Worm (Caenorhabditis elegans): ENCODE measurements around the gene Y43F8B.20.

Gene Y43F8B.20

DNA sequence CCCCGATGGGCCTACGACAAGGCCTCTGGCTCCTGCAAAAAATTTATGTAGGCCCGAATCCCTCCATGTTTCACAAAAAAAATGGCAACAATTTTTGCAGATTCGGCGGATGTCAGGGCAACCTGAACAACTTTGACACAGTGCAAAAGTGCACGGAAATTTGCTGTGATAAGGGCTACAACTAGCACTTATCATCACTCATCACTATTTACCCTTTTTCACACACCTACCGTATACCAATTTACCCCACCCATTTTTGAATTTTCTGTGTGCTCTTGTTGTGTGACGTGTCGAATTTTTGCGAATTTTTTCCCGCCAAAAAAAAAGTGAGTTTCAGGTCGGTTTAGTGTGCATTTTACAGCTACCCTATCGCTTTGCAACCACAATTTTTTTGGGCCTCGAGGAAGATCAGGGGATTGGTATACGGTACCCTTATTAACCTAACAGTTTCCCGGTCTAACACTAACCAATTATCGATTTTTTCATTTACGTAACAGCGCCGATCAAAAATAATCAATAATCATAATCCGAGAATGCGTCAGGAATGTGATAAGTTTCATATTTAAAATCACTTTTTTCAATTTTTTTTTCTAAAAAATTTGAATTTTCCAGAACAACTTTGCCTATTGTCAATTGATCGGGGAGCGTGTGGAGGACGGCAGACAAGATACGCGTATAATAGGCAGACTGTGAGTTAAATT, 31.0 kb downstream of the Y43F8B.20 start:
- no peak for TF ChIP-seq nhr-2 (tag; optimal IDR thresholded peaks at IDR 0.05)
- no peak for TF ChIP-seq ces-1 (GFP tag; optimal IDR thresholded peaks at IDR 0.05)
- no peak for TF ChIP-seq flh-1 (GFP tag; optimal IDR thresholded peaks at IDR 0.05)

DNA sequence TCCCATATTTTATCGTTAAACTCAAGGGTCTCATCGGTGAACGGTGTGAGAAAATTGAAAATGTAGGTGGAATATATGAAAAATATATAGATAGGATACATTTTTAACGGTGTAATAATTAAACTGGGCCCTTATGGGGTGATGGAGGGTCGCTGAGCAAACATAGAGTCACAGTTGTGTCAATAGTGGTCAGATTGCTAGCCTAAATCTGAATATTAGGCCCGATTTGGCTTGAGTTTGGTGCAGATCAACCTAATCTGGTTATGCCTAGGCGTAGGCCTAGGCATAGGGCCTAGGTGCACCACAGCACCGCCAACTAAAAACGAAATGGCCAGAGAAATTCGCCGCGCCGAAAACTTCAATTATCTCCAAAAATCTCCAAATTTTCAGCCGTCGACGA, 36.0 kb downstream of the Y43F8B.20 start, which contains the start of gene phy-4:
Gene phy-4, minus strand, starts transcription at position 101 of the 400 bp plus-strand sequence.
- TF ChIP-seq drap-1 (GFP tag; optimal IDR thresholded peaks at IDR 0.05) (peak; percentile 29), ztf-11 (tag; optimal IDR thresholded peaks at IDR 0.05) (no peak)

DNA sequence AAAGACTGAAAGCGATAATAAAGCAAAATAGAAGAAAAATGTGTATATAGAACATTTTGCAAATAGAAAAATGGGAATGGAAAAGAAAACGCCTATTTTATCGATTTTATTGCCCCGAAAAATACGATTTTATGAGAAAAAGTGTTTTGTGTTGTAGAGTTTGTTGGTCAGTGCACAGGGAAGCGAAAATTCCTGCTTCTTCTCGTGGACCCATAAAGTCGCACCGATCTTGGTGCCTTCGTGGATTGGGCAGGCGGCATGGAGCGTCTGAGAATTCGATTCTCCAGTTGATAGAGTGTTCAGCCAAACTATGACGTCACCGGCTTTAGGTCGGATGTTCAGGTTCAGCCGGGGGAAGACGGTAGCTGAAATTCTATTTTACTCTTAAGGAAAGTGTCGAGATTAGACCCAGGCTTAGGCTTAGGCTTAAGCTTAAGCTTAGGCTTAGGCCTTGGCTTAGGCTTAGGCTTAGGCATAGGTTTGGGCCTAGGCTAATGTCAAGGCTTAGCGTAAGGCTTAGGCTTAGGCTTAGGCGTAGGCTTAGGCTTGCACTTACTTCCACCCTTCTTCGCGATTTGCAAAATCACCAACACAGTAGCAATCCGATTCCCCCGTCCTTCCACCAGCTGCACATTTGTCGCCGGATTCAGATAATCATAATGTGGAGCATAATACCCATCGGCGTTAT, 37.2 kb downstream of the Y43F8B.20 start, which contains the start of gene Y43F8B.19:
Gene Y43F8B.19, minus strand, starts transcription at position 51 of the 688 bp plus-strand sequence.
- peak; percentile 8 for TF ChIP-seq ham-2 (GFP tag; optimal IDR thresholded peaks at IDR 0.05)
- no peak for TF ChIP-seq lin-13 (tag; optimal IDR thresholded peaks at IDR 0.05)

DNA sequence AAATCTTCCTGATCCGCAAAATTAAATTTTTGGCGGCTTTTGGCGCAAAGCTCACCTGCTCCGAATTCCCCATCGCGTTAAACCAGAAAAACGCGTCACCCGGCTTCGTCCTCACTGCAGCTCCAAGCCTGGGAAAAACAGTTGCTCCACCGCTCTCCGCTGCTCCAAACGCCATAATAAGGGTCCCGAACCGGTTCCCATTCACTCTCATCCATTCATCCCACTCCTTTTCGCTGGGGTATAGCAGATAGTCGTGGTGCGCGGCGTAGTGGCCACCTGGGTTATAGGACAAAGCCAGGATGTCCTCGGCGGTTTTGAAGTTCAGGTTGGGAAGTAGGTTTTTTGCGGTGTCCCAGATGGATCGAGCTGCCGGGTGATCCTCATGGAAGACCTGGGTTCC, 38.7 kb downstream of the Y43F8B.20 start:
- no peak for TF ChIP-seq hlh-1 (tag; optimal IDR thresholded peaks at IDR 0.05)
- no peak for TF ChIP-seq cnd-1 (tag; optimal IDR thresholded peaks at IDR 0.05)
- TF ChIP-seq ztf-11 (tag; optimal IDR thresholded peaks at IDR 0.05) = no peak
- no peak for TF ChIP-seq mep-1 (tag; optimal IDR thresholded peaks at IDR 0.05)
- no peak for TF ChIP-seq lsy-2 (tag; optimal IDR thresholded peaks at IDR 0.05)
- no peak for TF ChIP-seq M03D4.4 (tag; optimal IDR thresholded peaks at IDR 0.05)
- TF ChIP-seq sptf-1 (tag; optimal IDR thresholded peaks at IDR 0.05) = no peak
- no peak for TF ChIP-seq nhr-237 (tag; optimal IDR thresholded peaks at IDR 0.05)
- no peak for TF ChIP-seq nhr-2 (tag; optimal IDR thresholded peaks at IDR 0.05)
- no peak for TF ChIP-seq pha-4 (tag; optimal IDR thresholded peaks at IDR 0.05)
- TF ChIP-seq ces-1 (GFP tag; optimal IDR thresholded peaks at IDR 0.05) = no peak
- TF ChIP-seq zip-8 (tag; optimal IDR thresholded peaks at IDR 0.05) = no peak
- TF ChIP-seq bed-3 (GFP tag; optimal IDR thresholded peaks at IDR 0.05) = no peak
- TF ChIP-seq sem-2 (GFP tag; optimal IDR thresholded peaks at IDR 0.05) = no peak
- no peak for TF ChIP-seq elt-3 (tag; optimal IDR thresholded peaks at IDR 0.05)
- TF ChIP-seq nhr-28 (tag; optimal IDR thresholded peaks at IDR 0.05) = no peak
- no peak for TF ChIP-seq mls-2 (tag; optimal IDR thresholded peaks at IDR 0.05)
- TF ChIP-seq lin-32 (GFP tag; optimal IDR thresholded peaks at IDR 0.05) = no peak
- no peak for TF ChIP-seq elt-1 (tag; optimal IDR thresholded peaks at IDR 0.05; ENCODE audit: borderline replicate concordance, insufficient read depth)
- no peak for TF ChIP-seq ham-2 (GFP tag; optimal IDR thresholded peaks at IDR 0.05)

DNA sequence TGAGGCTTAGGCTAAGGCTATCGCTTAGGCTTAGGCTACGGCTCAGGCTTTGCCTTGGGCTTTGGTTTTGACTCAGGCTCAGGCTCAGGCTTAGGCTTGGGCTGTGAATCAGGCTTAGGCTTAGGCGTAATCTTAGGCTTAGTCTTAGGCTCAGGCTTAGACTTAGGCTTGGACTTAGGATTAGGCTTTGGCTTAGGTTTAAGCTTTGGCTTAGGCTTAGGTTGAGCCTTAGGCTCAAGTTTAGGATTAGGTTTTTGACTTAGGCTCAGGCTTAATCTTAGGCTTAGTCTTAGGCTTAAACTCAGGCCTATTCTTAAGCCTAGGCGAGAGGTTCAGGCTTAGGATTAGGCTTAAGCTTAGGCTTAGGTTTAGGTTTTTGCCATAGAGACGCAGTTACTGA, 39.2 kb downstream of the Y43F8B.20 start:
- TF ChIP-seq blmp-1 (tag; optimal IDR thresholded peaks at IDR 0.05) (no peak), lsy-2 (tag; optimal IDR thresholded peaks at IDR 0.05) (no peak), mls-2 (tag; optimal IDR thresholded peaks at IDR 0.05) (no peak), flh-1 (GFP tag; optimal IDR thresholded peaks at IDR 0.05) (no peak), nhr-28 (tag; optimal IDR thresholded peaks at IDR 0.05) (no peak)

DNA sequence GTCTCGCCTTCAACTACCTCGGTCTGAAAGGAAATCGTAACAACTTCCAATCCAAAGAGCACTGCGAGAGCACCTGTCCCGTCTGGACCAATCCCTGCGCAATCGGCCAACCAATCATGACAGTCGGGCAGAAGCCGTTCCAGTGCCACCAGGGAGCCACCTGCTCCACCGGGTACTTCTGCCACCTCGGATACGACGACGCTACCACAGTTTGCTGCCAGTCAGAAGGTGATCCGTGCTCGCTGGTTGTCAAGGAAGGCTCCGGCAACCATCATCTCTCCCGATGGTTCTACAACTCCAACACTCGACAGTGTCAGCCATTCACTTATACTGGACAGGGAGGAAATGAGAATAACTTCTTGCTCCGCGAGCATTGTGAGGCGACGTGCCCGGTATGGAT, 40.5 kb downstream of the Y43F8B.20 start:
- TF ChIP-seq lsy-2 (tag; optimal IDR thresholded peaks at IDR 0.05) (no peak), blmp-1 (tag; optimal IDR thresholded peaks at IDR 0.05) (no peak), zip-8 (tag; optimal IDR thresholded peaks at IDR 0.05) (no peak), ceh-39 (tag; optimal IDR thresholded peaks at IDR 0.05) (no peak), tbx-8 (GFP tag; optimal IDR thresholded peaks at IDR 0.05) (no peak), elt-3 (tag; optimal IDR thresholded peaks at IDR 0.05) (no peak), unc-62 (GFP tag; optimal IDR thresholded peaks at IDR 0.05) (no peak), unc-39 (tag; optimal IDR thresholded peaks at IDR 0.05) (no peak), lin-32 (GFP tag; optimal IDR thresholded peaks at IDR 0.05) (no peak), nhr-237 (tag; optimal IDR thresholded peaks at IDR 0.05) (no peak), flh-1 (GFP tag; optimal IDR thresholded peaks at IDR 0.05) (no peak), ceh-83 (GFP tag; optimal IDR thresholded peaks at IDR 0.05) (no peak), nhr-2 (tag; optimal IDR thresholded peaks at IDR 0.05) (no peak), cnd-1 (tag; optimal IDR thresholded peaks at IDR 0.05) (no peak), lin-13 (tag; optimal IDR thresholded peaks at IDR 0.05) (no peak), ham-2 (GFP tag; optimal IDR thresholded peaks at IDR 0.05) (no peak), hlh-1 (tag; optimal IDR thresholded peaks at IDR 0.05) (no peak), snpc-4 (tag; optimal IDR thresholded peaks at IDR 0.05) (no peak), mls-2 (tag; optimal IDR thresholded peaks at IDR 0.05) (no peak), ceh-43 (GFP tag; optimal IDR thresholded peaks at IDR 0.05) (no peak)
